Worm (Caenorhabditis elegans): ENCODE measurements around the gene cyp-14A5.

DNA sequence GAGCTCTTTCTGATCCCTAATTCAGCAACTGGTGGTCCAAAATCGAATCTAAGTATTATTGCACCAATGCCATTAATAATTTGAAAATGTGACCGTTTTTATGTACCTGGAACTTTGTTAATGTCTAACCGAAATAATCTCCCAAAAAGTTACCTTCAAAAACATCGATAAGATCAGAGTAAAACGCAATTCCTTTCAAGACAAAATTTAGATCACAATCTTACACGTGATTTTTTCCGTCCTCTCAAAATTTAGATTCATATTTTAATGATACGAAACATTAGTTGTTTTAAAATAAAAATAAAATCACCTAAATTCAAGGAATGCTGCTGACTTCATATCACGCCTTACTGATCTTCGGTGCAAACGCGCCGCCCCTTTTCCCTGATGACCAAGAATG, 3.3 kb upstream of the cyp-14A5 start:
- TF ChIP-seq unc-39 (tag; optimal IDR thresholded peaks at IDR 0.05): no peak
- TF ChIP-seq nhr-6 (tag; optimal IDR thresholded peaks at IDR 0.05): no peak
